Worm (Caenorhabditis elegans): ENCODE measurements around the gene Y45F10C.1.

ce11 chrIV:13633165-13633564 lies 26.2 kb downstream of the Y45F10C.1 start, which contains the start of gene fbxa-98:
- TF ChIP-seq W03F9.2 (tag; optimal IDR thresholded peaks at IDR 0.05) (no peak), dao-5 (tag; optimal IDR thresholded peaks at IDR 0.05) (no peak)

All from whole organism, L4/young adult.